Fruit fly (Drosophila melanogaster) whole organism: ENCODE data around the gene Akt.

ENCODE experiments used
- CG8478 ChIP-seq: fragments of >200 bp; optimal IDR thresholded peaks from 2 replicates; lab custom pipeline; 2018; ENCODE audit warnings: inconsistent platforms
- Dll ChIP-seq: fragments of >200 bp; optimal IDR thresholded peaks from 2 replicates; lab custom pipeline; 2017
- EcR ChIP-seq, 2 experiments: fragments of >200 bp; optimal IDR thresholded peaks; 2 replicates each; lab custom pipeline; 2017; ENCODE audit warnings: missing biosample characterization in 2 of 2, missing genetic modification characterization in 2 of 2, missing genetic modification reagents in 2 of 2
- psq ChIP-seq: fragments of >200 bp; optimal IDR thresholded peaks from 2 replicates; lab custom pipeline; 2017
- usp ChIP-seq: fragments of >200 bp; optimal IDR thresholded peaks from 2 replicates; lab custom pipeline; 2017; ENCODE audit warnings: missing biosample characterization, missing genetic modification characterization, mixed read lengths

dm6 chr3R:16069266-16069665 is 29.8 kb upstream of the Akt start:
- TF ChIP-seq EcR (GFP tag; optimal IDR thresholded peaks at IDR 0.05; lab: Kevin White, UChicago) (no peak), Dll (no peak), usp (GFP tag; lab: Kevin White, UChicago) (no peak), psq (lab: Kevin White, UChicago) (no peak), CG8478 (no peak)
